Worm (Caenorhabditis elegans): ENCODE results near the gene npp-3.

- TF ChIP-seq unc-39 (tag; optimal IDR thresholded peaks at IDR 0.05), result no peak
- TF ChIP-seq lsy-2 (tag; optimal IDR thresholded peaks at IDR 0.05), result no peak
- TF ChIP-seq nhr-6 (tag; optimal IDR thresholded peaks at IDR 0.05), result no peak
- no peak for TF ChIP-seq snpc-4 (tag; optimal IDR thresholded peaks at IDR 0.05)
- no peak for TF ChIP-seq mab-5 (tag; optimal IDR thresholded peaks at IDR 0.05)
- TF ChIP-seq ceh-82 (tag; optimal IDR thresholded peaks at IDR 0.05), result no peak
- TF ChIP-seq nhr-10 (tag; optimal IDR thresholded peaks at IDR 0.05), result no peak
- no peak for TF ChIP-seq aly-2 (tag; optimal IDR thresholded peaks at IDR 0.05)
- no peak for TF ChIP-seq nhr-77 (tag; optimal IDR thresholded peaks at IDR 0.05)
- TF ChIP-seq sma-3 (GFP tag; optimal IDR thresholded peaks at IDR 0.05), result no peak
- no peak for TF ChIP-seq unc-62 (GFP tag; optimal IDR thresholded peaks at IDR 0.05)
These were observed 6.4 kb downstream of the npp-3 start, which contains the start of gene col-84 for ce11 chrII:11868234-11868633.
